Worm (Caenorhabditis elegans) whole organism, L4 larva: ENCODE results near the gene T04C12.8.

Experiments used
- aly-2 ChIP-seq: sonication (generic microtip); optimal IDR thresholded peaks from 2 replicates; lab custom pipeline; 2018; ENCODE audit warnings: missing biosample characterization, missing genetic modification characterization
- ama-1 ChIP-seq: fragments of 150-350 bp; optimal IDR thresholded peaks from 2 replicates; lab custom pipeline; 2014; ENCODE audit warnings: inconsistent platforms, mixed read lengths
- ces-1 ChIP-seq: fragments of 150-350 bp; sonication (generic microtip); optimal IDR thresholded peaks from 4 replicates; lab custom pipeline; 2014; ENCODE audit warnings: missing biosample characterization, missing genetic modification reagents, missing genetic modification characterization
- lin-39 ChIP-seq: fragments of 150-350 bp; optimal IDR thresholded peaks from 2 replicates; lab custom pipeline; 2014; ENCODE audit warnings: missing biosample characterization, missing genetic modification reagents, missing genetic modification characterization
- skn-1 ChIP-seq: fragments of 150-350 bp; optimal IDR thresholded peaks from 2 replicates; lab custom pipeline; 2014; ENCODE audit warnings: missing biosample characterization, missing genetic modification characterization

ce11 chrV:11074448-11074847, 5.3 kb upstream of the T04C12.8 start, which contains the start of gene act-3:
- TF ChIP-seq skn-1 (tag; lab: Kevin White, UChicago) (no peak), aly-2 (tag; lab: Kevin White, UChicago) (no peak), ama-1 (lab: Kevin White, UChicago) (no peak), ces-1 (GFP tag; lab: Kevin White, UChicago) (no peak), lin-39 (tag; lab: Kevin White, UChicago) (no peak)
